Worm (Caenorhabditis elegans): Measurements from ENCODE around the gene F02E11.3.

The F02E11.3 gene

ce11 chrII:3259254-3259653 lies 15.6 kb downstream of the F02E11.3 start, which contains the start of gene gcy-19:
gcy-19 (minus strand) TSS chrII:3259354.
- no peak for TF ChIP-seq irx-1 (tag; optimal IDR thresholded peaks at IDR 0.05)
- TF ChIP-seq ceh-8 (GFP tag; optimal IDR thresholded peaks at IDR 0.05): no peak
- no peak for TF ChIP-seq C04F5.9 (tag; optimal IDR thresholded peaks at IDR 0.05)
- no peak for TF ChIP-seq isw-1 (GFP tag; IDR thresholded peaks at IDR 0.05)
- no peak for TF ChIP-seq sptf-1 (tag; optimal IDR thresholded peaks at IDR 0.05)
- TF ChIP-seq grh-1 (GFP tag; IDR thresholded peaks at IDR 0.05): no peak
- no peak for TF ChIP-seq pqm-1 (tag; optimal IDR thresholded peaks at IDR 0.05)

- no peak for TF ChIP-seq elt-2 (tag; optimal IDR thresholded peaks at IDR 0.05)
- no peak for TF ChIP-seq ceh-8 (GFP tag; optimal IDR thresholded peaks at IDR 0.05)
- no peak for TF ChIP-seq vab-15 (tag; optimal IDR thresholded peaks at IDR 0.05)
- TF ChIP-seq nhr-84 (tag; optimal IDR thresholded peaks at IDR 0.05): no peak
- TF ChIP-seq lin-13 (GFP tag; optimal IDR thresholded peaks at IDR 0.05): no peak
- TF ChIP-seq aly-2 (tag; optimal IDR thresholded peaks at IDR 0.05): no peak
- no peak for TF ChIP-seq nhr-20 (tag; optimal IDR thresholded peaks at IDR 0.05)
- TF ChIP-seq alr-1 (tag; optimal IDR thresholded peaks at IDR 0.05; ENCODE audit: borderline replicate concordance): no peak
- TF ChIP-seq unc-62 (GFP tag; optimal IDR thresholded peaks at IDR 0.05): no peak
- no peak for TF ChIP-seq sptf-1 (tag; optimal IDR thresholded peaks at IDR 0.05)
- TF ChIP-seq nhr-85 (tag): no peak
- no peak for TF ChIP-seq irx-1 (tag; optimal IDR thresholded peaks at IDR 0.05)
- no peak for TF ChIP-seq ama-1 (optimal IDR thresholded peaks at IDR 0.05)
Measured at ce11 chrII:3251782-3252181, 23.0 kb downstream of the F02E11.3 start.

- no peak for TF ChIP-seq pag-3 (tag; optimal IDR thresholded peaks at IDR 0.05; ENCODE audit: borderline replicate concordance, insufficient read depth)
- TF ChIP-seq lin-14 (GFP tag; optimal IDR thresholded peaks at IDR 0.05): no peak
- no peak for TF ChIP-seq ceh-8 (GFP tag; optimal IDR thresholded peaks at IDR 0.05)
- no peak for TF ChIP-seq grh-1 (GFP tag; IDR thresholded peaks at IDR 0.05)
- TF ChIP-seq rnt-1 (tag; optimal IDR thresholded peaks at IDR 0.05): no peak
- no peak for TF ChIP-seq ztf-4 (tag; optimal IDR thresholded peaks at IDR 0.05)
- no peak for TF ChIP-seq mab-9 (GFP tag; IDR thresholded peaks at IDR 0.05)
- TF ChIP-seq sox-4 (tag; optimal IDR thresholded peaks at IDR 0.05): no peak
- no peak for TF ChIP-seq ceh-82 (tag; optimal IDR thresholded peaks at IDR 0.05)
- TF ChIP-seq egl-27 (tag; optimal IDR thresholded peaks at IDR 0.05): no peak
- no peak for TF ChIP-seq zag-1 (tag; optimal IDR thresholded peaks at IDR 0.05)
- no peak for TF ChIP-seq Y116A8C.19 (tag; optimal IDR thresholded peaks at IDR 0.05; ENCODE audit: borderline replicate concordance)
- TF ChIP-seq ceh-88 (GFP tag; IDR thresholded peaks at IDR 0.05): no peak
- no peak for TF ChIP-seq unc-30 (tag; optimal IDR thresholded peaks at IDR 0.05)
- TF ChIP-seq hlh-17 (GFP tag; optimal IDR thresholded peaks at IDR 0.05; ENCODE audit: borderline replicate concordance): no peak
- no peak for TF ChIP-seq isw-1 (GFP tag; IDR thresholded peaks at IDR 0.05)
- TF ChIP-seq elt-3 (tag; optimal IDR thresholded peaks at IDR 0.05): no peak
- TF ChIP-seq lin-15B (tag; optimal IDR thresholded peaks at IDR 0.05): no peak
- TF ChIP-seq mdl-1 (tag; optimal IDR thresholded peaks at IDR 0.05): no peak
- no peak for TF ChIP-seq nhr-20 (tag; optimal IDR thresholded peaks at IDR 0.05)
Measured at ce11 chrII:3250195-3250594, 24.6 kb downstream of the F02E11.3 start.

- TF ChIP-seq mab-9 (GFP tag; IDR thresholded peaks at IDR 0.05) (no peak), lin-35 (GFP tag; optimal IDR thresholded peaks at IDR 0.05) (no peak), dsc-1 (tag; optimal IDR thresholded peaks at IDR 0.05) (no peak), nhr-28 (tag; optimal IDR thresholded peaks at IDR 0.05) (no peak), unc-30 (tag; optimal IDR thresholded peaks at IDR 0.05) (no peak), fkh-10 (GFP tag; optimal IDR thresholded peaks at IDR 0.05) (no peak), nhr-90 (tag; optimal IDR thresholded peaks at IDR 0.05; ENCODE audit: poor library complexity) (no peak), sup-37 (GFP tag; optimal IDR thresholded peaks at IDR 0.05) (no peak), zip-4 (GFP tag; optimal IDR thresholded peaks at IDR 0.05) (no peak), xbp-1 (tag; optimal IDR thresholded peaks at IDR 0.05) (no peak), tlp-1 (tag; optimal IDR thresholded peaks at IDR 0.05) (no peak), snpc-4 (tag; optimal IDR thresholded peaks at IDR 0.05) (no peak), nhr-20 (tag; optimal IDR thresholded peaks at IDR 0.05) (no peak)
Measured at ce11 chrII:3249406-3249805, 25.4 kb downstream of the F02E11.3 start, which contains the start of gene clec-124. clec-124 (plus strand) TSS chrII:3249706.
